Worm (Caenorhabditis elegans): ENCODE data around the gene sre-43.

sre-43 gene

DNA sequence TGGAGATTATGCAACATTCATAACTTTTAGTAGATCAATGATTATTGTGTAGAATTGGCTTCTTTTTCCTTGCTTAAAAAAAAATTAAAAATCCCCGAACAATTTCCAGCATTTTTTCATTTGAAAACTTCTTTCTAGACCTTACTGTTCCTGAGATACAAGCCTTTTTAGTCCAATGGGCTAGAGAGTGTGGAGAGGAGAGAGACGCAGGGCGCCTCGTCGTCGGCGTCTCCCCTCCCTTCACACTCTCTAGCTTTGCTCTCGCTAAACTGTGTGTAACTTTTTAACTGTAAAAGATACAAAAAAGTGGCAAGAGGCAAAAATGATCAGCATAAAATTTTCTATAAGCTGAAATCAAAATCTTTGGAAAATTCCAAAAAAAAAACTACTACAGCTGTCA lies 36.3 kb upstream of the sre-43 start:
- TF ChIP-seq unc-55 (GFP tag; optimal IDR thresholded peaks at IDR 0.05) (no peak), nhr-23 (tag; optimal IDR thresholded peaks at IDR 0.05) (no peak), C34F6.9 (tag; optimal IDR thresholded peaks at IDR 0.05) (no peak), ztf-4 (tag; optimal IDR thresholded peaks at IDR 0.05) (no peak), nhr-10 (tag; optimal IDR thresholded peaks at IDR 0.05) (no peak), sma-9 (GFP tag; optimal IDR thresholded peaks at IDR 0.05) (no peak), sma-9 (tag; optimal IDR thresholded peaks at IDR 0.05) (no peak), dmd-4 (tag; optimal IDR thresholded peaks at IDR 0.05) (no peak)

DNA sequence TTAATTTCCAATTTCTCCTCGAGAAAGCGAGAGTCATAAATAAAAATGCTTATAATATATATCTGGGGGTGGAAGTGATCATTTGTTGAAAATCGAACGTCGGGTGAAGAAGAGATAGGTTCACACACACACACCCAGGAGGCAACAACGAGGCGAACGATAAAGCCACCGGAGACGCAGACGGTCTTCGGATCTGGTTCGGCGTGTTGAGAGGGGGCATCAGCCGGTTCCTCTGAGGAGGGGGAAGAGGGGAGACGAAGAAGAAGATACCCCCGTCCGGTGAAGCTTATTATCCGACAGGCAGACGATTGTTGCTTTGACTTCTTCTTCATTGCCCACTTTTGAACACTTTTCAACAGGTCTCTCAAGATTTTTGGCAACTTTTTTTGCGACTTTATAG lies 35.9 kb upstream of the sre-43 start:
- TF ChIP-seq ztf-11 (tag; optimal IDR thresholded peaks at IDR 0.05) = no peak
- no peak for TF ChIP-seq crh-2 (tag; optimal IDR thresholded peaks at IDR 0.05)
- TF ChIP-seq lin-39 (tag; optimal IDR thresholded peaks at IDR 0.05) = no peak
- TF ChIP-seq nhr-21 (tag; optimal IDR thresholded peaks at IDR 0.05) = peak; percentile 74
- TF ChIP-seq fos-1 (tag; optimal IDR thresholded peaks at IDR 0.05) = no peak

DNA sequence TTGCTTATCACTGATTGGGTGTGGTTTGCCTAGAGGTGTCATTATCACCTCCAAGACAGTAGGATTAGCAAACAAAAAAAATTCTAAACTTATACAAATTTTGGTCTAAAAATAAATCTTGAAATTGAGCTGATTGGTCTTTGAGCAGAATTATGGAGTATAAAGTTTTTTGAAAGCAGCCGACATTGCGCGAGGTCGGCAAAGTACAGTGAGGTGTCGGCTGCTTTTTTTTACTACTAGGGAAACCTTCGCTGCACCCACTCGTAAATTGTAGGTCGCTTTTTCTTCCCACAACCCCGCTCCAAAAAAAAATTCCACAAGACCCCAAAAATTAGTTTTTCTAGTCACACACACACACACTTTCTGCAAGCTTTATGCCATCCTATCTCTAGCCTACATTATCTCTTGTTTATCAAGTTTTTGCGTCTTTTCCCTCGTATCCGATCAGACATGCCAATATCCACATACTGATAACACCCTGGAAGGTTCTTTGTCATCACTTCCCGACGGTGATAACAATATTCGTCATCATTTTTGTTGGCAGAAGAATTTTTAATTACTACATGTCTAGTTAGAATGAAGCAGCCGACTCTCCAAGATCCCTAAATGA lies 35.0 kb upstream of the sre-43 start:
- TF ChIP-seq snpc-4 (tag; optimal IDR thresholded peaks at IDR 0.05) (peak; percentile 82), ZK546.5 (tag; optimal IDR thresholded peaks at IDR 0.05) (no peak)

DNA sequence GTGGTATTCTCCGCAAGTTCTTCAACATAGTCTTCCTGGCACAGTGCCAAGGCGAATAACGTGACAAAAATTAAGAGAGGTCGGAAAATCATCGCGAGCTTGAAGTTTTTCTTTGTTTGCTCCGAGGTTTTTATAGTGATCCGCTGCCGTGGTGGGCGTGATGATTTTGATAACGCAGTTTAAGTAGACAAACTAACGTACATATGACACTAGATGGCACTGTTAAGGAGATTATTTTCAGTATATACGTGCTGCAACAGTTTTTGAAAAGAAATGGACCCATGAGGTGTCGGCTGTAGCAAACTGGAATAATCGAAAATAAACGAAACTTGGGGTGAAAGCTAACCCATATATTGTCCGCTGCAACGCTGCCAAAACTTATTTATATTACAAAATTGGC lies 33.3 kb upstream of the sre-43 start, which contains the start of gene F01D5.5:
Gene F01D5.5 (minus strand): TSS at position 101 of the 400 bp plus-strand sequence.
- no peak for TF ChIP-seq nhr-129 (tag; optimal IDR thresholded peaks at IDR 0.05)
- TF ChIP-seq nhr-21 (tag; optimal IDR thresholded peaks at IDR 0.05) = no peak
- no peak for TF ChIP-seq ama-1 (optimal IDR thresholded peaks at IDR 0.05)
- TF ChIP-seq ceh-16 (tag; optimal IDR thresholded peaks at IDR 0.05) = no peak
- no peak for TF ChIP-seq sma-3 (GFP tag; optimal IDR thresholded peaks at IDR 0.05)
- no peak for TF ChIP-seq fos-1 (tag; optimal IDR thresholded peaks at IDR 0.05)
- no peak for TF ChIP-seq peb-1 (tag; optimal IDR thresholded peaks at IDR 0.05)
- no peak for TF ChIP-seq skn-1 (tag; optimal IDR thresholded peaks at IDR 0.05)
- no peak for TF ChIP-seq unc-55 (GFP tag; optimal IDR thresholded peaks at IDR 0.05)
- TF ChIP-seq sem-4 (tag; optimal IDR thresholded peaks at IDR 0.05) = no peak
- no peak for TF ChIP-seq lsy-2 (tag; optimal IDR thresholded peaks at IDR 0.05)
- TF ChIP-seq nhr-237 (tag; optimal IDR thresholded peaks at IDR 0.05) = no peak
- TF ChIP-seq F13H6.1 (tag; optimal IDR thresholded peaks at IDR 0.05) = no peak
- no peak for TF ChIP-seq ztf-11 (tag; optimal IDR thresholded peaks at IDR 0.05)
- no peak for TF ChIP-seq egl-27 (tag; optimal IDR thresholded peaks at IDR 0.05)

DNA sequence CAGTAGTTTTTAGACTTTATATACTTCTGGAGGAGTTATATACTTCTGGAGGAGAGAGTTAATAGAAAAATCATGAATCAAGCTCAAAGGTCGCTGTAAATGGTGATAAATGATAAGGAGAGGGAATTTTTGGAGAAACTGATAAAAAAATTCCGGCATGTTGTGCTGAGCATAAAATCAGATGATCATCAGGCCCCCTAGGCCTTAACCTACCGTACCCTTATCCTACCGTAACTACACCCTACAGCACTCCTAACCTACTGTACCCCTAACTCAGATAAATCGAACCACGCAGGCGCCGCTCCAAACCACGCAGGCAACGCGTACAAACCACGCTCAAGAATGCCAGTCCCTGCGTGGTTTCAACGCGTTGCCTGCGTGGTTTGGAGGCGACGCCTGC lies 31.2 kb upstream of the sre-43 start, which contains the start of gene F01D5.3:
Gene F01D5.3 (minus strand): TSS at position 101 of the 400 bp plus-strand sequence.
- peak; percentile 8 for TF ChIP-seq fos-1 (tag; optimal IDR thresholded peaks at IDR 0.05)

DNA sequence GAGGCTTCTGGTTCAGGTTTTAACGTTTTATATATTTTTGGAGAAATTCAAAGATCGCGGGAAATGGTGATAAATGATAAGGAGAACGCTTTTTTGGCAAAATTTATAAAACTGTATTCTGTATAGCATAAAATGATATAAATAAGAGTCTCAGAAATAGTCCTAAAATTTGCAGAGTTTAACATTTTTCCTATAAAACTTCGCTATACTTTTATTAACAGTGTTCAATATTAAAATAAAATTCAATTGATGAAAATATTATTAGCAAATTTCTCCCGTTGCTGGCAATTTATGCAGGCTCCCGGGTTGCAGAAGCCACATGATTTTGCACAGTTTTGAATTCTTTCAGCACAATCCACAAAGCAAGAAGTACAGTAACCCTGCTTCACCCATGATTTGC lies 30.1 kb upstream of the sre-43 start, which contains the start of gene F01D5.2:
Gene F01D5.2 (minus strand): TSS at position 101 of the 400 bp plus-strand sequence.
- TF ChIP-seq ZK546.5 (tag; optimal IDR thresholded peaks at IDR 0.05) (no peak), skn-1 (tag; optimal IDR thresholded peaks at IDR 0.05) (no peak), lsy-2 (tag; optimal IDR thresholded peaks at IDR 0.05) (no peak), ceh-16 (tag; optimal IDR thresholded peaks at IDR 0.05) (no peak), F13H6.1 (tag; optimal IDR thresholded peaks at IDR 0.05) (no peak), mab-5 (tag; optimal IDR thresholded peaks at IDR 0.05) (no peak), nhr-25 (tag; optimal IDR thresholded peaks at IDR 0.05) (no peak), R02D3.7 (tag; optimal IDR thresholded peaks at IDR 0.05) (no peak), elt-1 (tag; optimal IDR thresholded peaks at IDR 0.05) (no peak), mdl-1 (tag; optimal IDR thresholded peaks at IDR 0.05) (no peak), elt-3 (tag; optimal IDR thresholded peaks at IDR 0.05) (no peak), dmd-4 (tag; optimal IDR thresholded peaks at IDR 0.05) (no peak), unc-55 (GFP tag; optimal IDR thresholded peaks at IDR 0.05) (no peak)

DNA sequence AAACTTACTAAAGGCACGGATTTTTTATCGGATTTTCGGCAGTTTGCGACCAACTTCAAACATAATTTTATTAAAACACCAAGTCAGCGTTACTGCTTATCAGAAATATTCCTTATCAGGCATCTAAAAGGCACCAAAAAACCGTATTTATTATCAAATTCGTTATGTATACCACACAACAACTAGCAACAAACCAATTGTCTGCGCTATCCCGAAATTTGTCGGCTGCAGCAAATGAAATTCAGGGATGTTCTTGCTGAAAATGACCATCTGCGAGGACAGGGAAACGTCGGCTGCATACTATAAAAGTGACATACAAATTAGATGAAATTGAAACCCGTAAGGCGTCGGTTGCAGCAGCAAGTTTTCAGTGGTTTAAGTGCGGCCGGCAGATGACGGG lies 29.1 kb upstream of the sre-43 start:
- TF ChIP-seq sma-9 (GFP tag; optimal IDR thresholded peaks at IDR 0.05) (no peak), sma-9 (tag; optimal IDR thresholded peaks at IDR 0.05) (no peak), R02D3.7 (tag; optimal IDR thresholded peaks at IDR 0.05) (no peak), blmp-1 (tag; optimal IDR thresholded peaks at IDR 0.05; ENCODE audit: insufficient read depth) (no peak)
